Fruit fly (Drosophila melanogaster): ENCODE data around the gene CG32982.

CG32982 gene

DNA sequence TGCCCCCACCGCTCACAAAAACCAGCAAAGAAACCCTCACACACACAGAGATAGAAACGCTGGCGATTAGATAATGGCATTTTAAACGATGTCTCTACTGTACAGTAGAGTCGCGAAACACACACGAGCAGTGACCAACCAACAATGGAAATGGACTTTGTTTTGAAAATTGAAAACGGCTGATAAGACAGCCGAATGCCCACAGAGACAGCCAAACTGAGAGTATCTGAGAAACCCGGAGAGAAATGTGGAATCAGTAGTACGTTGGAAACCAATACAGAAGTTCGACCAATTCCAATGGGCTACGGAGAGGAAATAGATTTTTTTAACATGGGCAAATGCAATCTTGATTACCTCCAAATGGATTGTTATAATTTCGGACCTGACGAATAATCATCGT is 53.7 kb downstream of the CG32982 start (continued):
- TF ChIP-seq Med (GFP tag) (peak; percentile 62), ftz-f1 (GFP tag; optimal IDR thresholded peaks at IDR 0.05) (peak; percentile 37), Elba2 (GFP tag; optimal IDR thresholded peaks at IDR 0.05) (peak; percentile 91), CG2678 (tag; optimal IDR thresholded peaks at IDR 0.05) (peak; percentile 35), Meics (GFP tag; optimal IDR thresholded peaks at IDR 0.05) (peak; percentile 33), her (GFP tag; optimal IDR thresholded peaks at IDR 0.05) (peak; percentile 19), CG12769 (tag; optimal IDR thresholded peaks at IDR 0.05) (peak; percentile 35), danr (GFP tag; IDR thresholded peaks at IDR 0.05) (no peak), vvl (GFP tag; IDR thresholded peaks at IDR 0.05) (no peak), cwo (GFP tag; optimal IDR thresholded peaks at IDR 0.05) (peak; percentile 19), Nf-YA (GFP tag; IDR thresholded peaks at IDR 0.05) (no peak), kay (GFP tag; optimal IDR thresholded peaks at IDR 0.05) (no peak), CG8290 (GFP tag; optimal IDR thresholded peaks at IDR 0.05) (no peak), CG8290 (tag; optimal IDR thresholded peaks at IDR 0.05) (peak in 1 of 2 experiments; percentile 26), Bgb (GFP tag; IDR thresholded peaks at IDR 0.05; ENCODE audit: partially characterized antibody) (0 out of 2 replicates have a peak, but pooled peaks have one; percentile 40), tx (GFP tag; optimal IDR thresholded peaks at IDR 0.05) (no peak), Xbp1 (GFP tag; optimal IDR thresholded peaks at IDR 0.05) (no peak), lab (GFP tag; optimal IDR thresholded peaks at IDR 0.05) (peak; percentile 38), Deaf1 (tag; optimal IDR thresholded peaks at IDR 0.05) (peak; percentile 75), ash1 (GFP tag; optimal IDR thresholded peaks at IDR 0.05) (no peak), CG6654 (GFP tag; optimal IDR thresholded peaks at IDR 0.05) (no peak), CG6765 (GFP tag; optimal IDR thresholded peaks at IDR 0.05) (peak; percentile 46), CG18599 (GFP tag; optimal IDR thresholded peaks at IDR 0.05) (peak; percentile 28), insv (GFP tag; optimal IDR thresholded peaks at IDR 0.05) (peak in 1 of 2 experiments; percentile 75), CG17568 (GFP tag; optimal IDR thresholded peaks at IDR 0.05) (peak; percentile 18), D19A (tag; optimal IDR thresholded peaks at IDR 0.05) (peak; percentile 8), hth (optimal IDR thresholded peaks at IDR 0.05) (no peak), ci (GFP tag; IDR thresholded peaks at IDR 0.05) (0 out of 3 replicates have a peak, but pooled peaks have one; percentile 13), CG6254 (GFP tag; optimal IDR thresholded peaks at IDR 0.05) (peak; percentile 21), eve (GFP tag; optimal IDR thresholded peaks at IDR 0.05) (no peak), Scr (GFP tag; IDR thresholded peaks at IDR 0.05; ENCODE audit: partially characterized antibody) (no peak), org-1 (GFP tag; optimal IDR thresholded peaks at IDR 0.05) (no peak)

DNA sequence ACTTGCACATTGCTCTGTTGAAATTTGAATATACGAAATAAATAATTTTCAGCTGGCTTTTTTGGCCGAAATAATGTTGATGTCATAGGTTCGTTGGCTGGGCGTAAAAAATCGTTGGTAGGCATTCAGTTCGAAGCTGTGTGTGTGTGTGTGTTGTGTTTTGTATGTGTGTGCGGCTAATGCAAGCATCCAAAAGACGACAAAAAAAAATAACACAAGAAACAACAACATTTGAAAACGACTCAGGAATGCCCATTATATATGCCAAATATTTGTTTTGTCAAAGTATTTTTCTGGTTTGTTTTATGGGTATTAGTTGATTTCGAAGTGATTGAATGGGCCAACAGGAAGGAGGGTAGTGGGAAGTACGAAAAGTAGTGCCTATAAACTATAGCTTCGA is 56.1 kb downstream of the CG32982 start:
- TF ChIP-seq sens (GFP tag) = peak; percentile 25
- TF ChIP-seq sd (tag; optimal IDR thresholded peaks at IDR 0.05) = peak; percentile 62
- no peak for TF ChIP-seq hth (optimal IDR thresholded peaks at IDR 0.05)
- TF ChIP-seq z (GFP tag; IDR thresholded peaks at IDR 0.05) = peak; percentile 24; the same call in 1 of the 3 replicates
- peak; percentile 71; the same call in 1 of the 4 replicates for TF ChIP-seq chinmo (GFP tag; IDR thresholded peaks at IDR 0.05; ENCODE audit: partially characterized antibody)
- no peak for TF ChIP-seq CG14860 (GFP tag; IDR thresholded peaks at IDR 0.05; ENCODE audit: partially characterized antibody)

dm6 chr2L:9182504-9182928 is 57.0 kb downstream of the CG32982 start:
- TF ChIP-seq CG17612 (GFP tag; IDR thresholded peaks at IDR 0.05) (no peak), psq (GFP tag; optimal IDR thresholded peaks at IDR 0.05) (no peak), toy (GFP tag; IDR thresholded peaks at IDR 0.05) (no peak), CG15696 (tag; optimal IDR thresholded peaks at IDR 0.05) (no peak), Bdp1 (GFP tag; optimal IDR thresholded peaks at IDR 0.05) (no peak), Elba2 (GFP tag; optimal IDR thresholded peaks at IDR 0.05) (no peak), dm (GFP tag; optimal IDR thresholded peaks at IDR 0.05) (no peak), CG32532 (GFP tag; IDR thresholded peaks at IDR 0.05) (peak; percentile 28; the same call in 1 of the 2 replicates), B-H2 (GFP tag; optimal IDR thresholded peaks at IDR 0.05) (peak; percentile 41), Hmx (GFP tag; optimal IDR thresholded peaks at IDR 0.05) (no peak), Trl (optimal IDR thresholded peaks at IDR 0.05) (peak; percentile 62 to 91), Trl (GFP tag; optimal IDR thresholded peaks at IDR 0.05) (no peak), cg (GFP tag; optimal IDR thresholded peaks at IDR 0.05) (peak; percentile 67), CG18599 (GFP tag; optimal IDR thresholded peaks at IDR 0.05) (peak; percentile 5), chinmo (GFP tag; IDR thresholded peaks at IDR 0.05; ENCODE audit: partially characterized antibody) (peak; percentile 95), unc-4 (GFP tag; IDR thresholded peaks at IDR 0.05; ENCODE audit: partially characterized antibody) (no peak), CG17186 (GFP tag; optimal IDR thresholded peaks at IDR 0.05) (no peak)

Measured in whole organism, embryonic.